Fruit fly (Drosophila melanogaster) whole organism, wandering third instar larva: ENCODE measurements around the gene Dph2.

Source experiments
- Dfd ChIP-seq: fragments of >200 bp; optimal IDR thresholded peaks from 2 replicates; lab custom pipeline; 2017; ENCODE audit warnings: missing biosample characterization, missing genetic modification characterization
- Hnf4 ChIP-seq: fragments of 200-800 bp; sonication (Bioruptor generic); optimal IDR thresholded peaks from 2 replicates; lab custom pipeline; 2016; ENCODE audit warnings: missing biosample characterization, mild to moderate bottlenecking, missing genetic modification characterization
- Hr83 ChIP-seq: fragments of 200-300 bp; sonication (Bioruptor generic); optimal IDR thresholded peaks from 2 replicates; lab custom pipeline; 2016; ENCODE audit warnings: missing biosample characterization, mild to moderate bottlenecking, missing genetic modification characterization, moderate library complexity; ENCODE audit not compliant: poor library complexity, severe bottlenecking
- Rel ChIP-seq, 2 experiments: fragments of 200-800 bp; sonication (Bioruptor generic) in 1 of 2; optimal IDR thresholded peaks; 2 replicates in 1 of 2; 3 replicates in 1 of 2; lab custom pipeline; 2016 to 2019; ENCODE audit warnings: mild to moderate bottlenecking in 2 of 2, missing biosample characterization in 2 of 2, missing genetic modification characterization in 2 of 2, moderate library complexity in 1 of 2
- h ChIP-seq: fragments of 200-800 bp; sonication (Bioruptor generic); optimal IDR thresholded peaks from 3 replicates; lab custom pipeline; 2016; ENCODE audit warnings: missing biosample characterization, mild to moderate bottlenecking, missing genetic modification characterization
- psq ChIP-seq: fragments of 200-800 bp; sonication (Bioruptor generic); optimal IDR thresholded peaks from 3 replicates; lab custom pipeline; 2017; ENCODE audit warnings: missing biosample characterization, mild to moderate bottlenecking, missing genetic modification characterization, moderate library complexity

DNA sequence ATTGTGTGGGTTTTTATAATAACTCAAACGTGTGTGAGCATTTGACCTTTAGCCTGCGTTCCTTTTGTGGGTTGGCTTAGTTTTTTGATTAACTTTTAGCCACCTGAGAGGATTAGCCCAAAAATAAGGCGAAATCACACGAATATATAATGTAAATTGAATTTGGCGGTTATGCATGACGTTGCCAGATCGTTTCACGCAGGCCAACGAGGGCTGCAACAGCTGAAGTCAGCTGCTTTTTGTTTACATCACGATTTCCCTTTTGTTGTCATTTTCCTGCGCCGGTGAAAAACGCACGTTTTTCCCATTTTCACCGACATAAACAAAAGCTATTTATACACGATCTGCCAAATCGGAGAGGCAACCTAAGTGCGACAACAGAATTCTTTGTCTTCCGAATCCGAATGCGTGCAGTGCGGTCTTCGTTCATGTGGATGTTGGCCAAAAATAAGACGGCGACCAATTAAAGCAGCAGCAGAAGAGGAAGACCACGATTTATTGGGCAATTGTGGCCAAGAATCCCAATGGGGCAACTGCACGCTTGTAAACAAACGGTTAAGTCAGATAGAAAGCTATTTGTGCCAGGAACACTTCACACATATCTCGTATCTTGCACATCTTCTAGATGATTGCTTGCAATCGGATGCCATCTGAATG, 14.4 kb downstream of the Dph2 start, which contains the start of gene CG3631:
- peak; percentile 69 for TF ChIP-seq psq
- no peak for TF ChIP-seq Dfd
- no peak for TF ChIP-seq Rel (GFP tag; optimal IDR thresholded peaks at IDR 0.05; lab: Kevin White, UChicago)
- no peak for TF ChIP-seq Rel (tag; optimal IDR thresholded peaks at IDR 0.05; lab: Kevin White, UChicago)
- TF ChIP-seq Hnf4 (GFP tag; lab: Kevin White, UChicago) = no peak
- TF ChIP-seq h (GFP tag; lab: Kevin White, UChicago) = no peak
- no peak for TF ChIP-seq Hr83 (GFP tag; lab: Kevin White, UChicago)
